Fruit fly (Drosophila melanogaster): ENCODE data around the gene emc.

dm6 chr3L:769107-769678, 20.0 kb downstream of the emc start:
- TF ChIP-seq CG2116 (GFP tag; optimal IDR thresholded peaks at IDR 0.05) (no peak), CG15601 (tag; optimal IDR thresholded peaks at IDR 0.05) (no peak), Hmx (GFP tag; optimal IDR thresholded peaks at IDR 0.05) (no peak), usp (GFP tag; optimal IDR thresholded peaks at IDR 0.05) (no peak), org-1 (GFP tag; optimal IDR thresholded peaks at IDR 0.05) (no peak), zfh1 (GFP tag; IDR thresholded peaks at IDR 0.05) (no peak), ash1 (GFP tag; optimal IDR thresholded peaks at IDR 0.05) (no peak), cas (GFP tag; IDR thresholded peaks at IDR 0.05) (no peak)
